Worm (Caenorhabditis elegans) whole organism, midembryonic: ENCODE data around the gene R03H10.2.
A peak's percentile ranks its signal among the peaks of the same experiment; 100 is the strongest.
"Not testable (repeated sequence)": the region's sequence is repeated elsewhere in the genome, so short reads cannot be mapped to it uniquely, and the experiment has no call there.

ENCODE experiments used
- T22C8.4 ChIP-seq: fragments of 200-800 bp; sonication (Bioruptor generic); IDR thresholded peaks from 2 replicates; pipeline ENCODE4 v1.3.6; 2022; ENCODE audit warnings: missing genetic modification characterization, missing compliant biosample characterization
- cog-1 ChIP-seq: sonication (generic microtip); optimal IDR thresholded peaks from 2 replicates; lab custom pipeline; 2016; ENCODE audit warnings: missing genetic modification characterization, missing compliant biosample characterization
- flt-1 ChIP-seq: fragments of 200-800 bp; sonication (Bioruptor generic); IDR thresholded peaks from 2 replicates; pipeline ENCODE4 v1.3.6; 2022; ENCODE audit warnings: missing genetic modification characterization, missing compliant biosample characterization
- klf-2 ChIP-seq: fragments of 200-800 bp; sonication (Bioruptor generic); conservative IDR thresholded peaks from 2 replicates; pipeline ENCODE4 v1.3.6; 2022; ENCODE audit warnings: missing genetic modification reagents, missing genetic modification characterization, missing compliant biosample characterization
- med-1 ChIP-seq: sonication (generic microtip); optimal IDR thresholded peaks from 2 replicates; lab custom pipeline; 2017; ENCODE audit warnings: missing genetic modification characterization, mild to moderate bottlenecking, missing compliant biosample characterization, antibody characterized with exemption, missing genetic modification reagents; ENCODE audit not compliant: insufficient read depth
- ref-1 ChIP-seq: fragments of 200-800 bp; sonication (Bioruptor generic); conservative IDR thresholded peaks from 2 replicates; pipeline ENCODE4 v1.3.6; 2022; ENCODE audit warnings: missing genetic modification reagents, missing genetic modification characterization, missing compliant biosample characterization
- tab-1 ChIP-seq: fragments of 200-800 bp; sonication (Bioruptor generic); IDR thresholded peaks from 2 replicates; pipeline ENCODE4 v1.3.6; 2022; ENCODE audit warnings: missing genetic modification characterization, missing compliant biosample characterization
- ztf-23 ChIP-seq: fragments of 200-800 bp; sonication (Bioruptor generic); IDR thresholded peaks from 2 replicates; pipeline ENCODE4 v1.3.6; 2022; ENCODE audit warnings: missing genetic modification reagents, missing genetic modification characterization, missing compliant biosample characterization
- ztf-29 ChIP-seq: fragments of 200-800 bp; sonication (Bioruptor generic); IDR thresholded peaks from 2 replicates; pipeline ENCODE4 v1.3.6; 2022; ENCODE audit warnings: missing genetic modification reagents, missing genetic modification characterization, missing compliant biosample characterization

The R03H10.2 gene

DNA sequence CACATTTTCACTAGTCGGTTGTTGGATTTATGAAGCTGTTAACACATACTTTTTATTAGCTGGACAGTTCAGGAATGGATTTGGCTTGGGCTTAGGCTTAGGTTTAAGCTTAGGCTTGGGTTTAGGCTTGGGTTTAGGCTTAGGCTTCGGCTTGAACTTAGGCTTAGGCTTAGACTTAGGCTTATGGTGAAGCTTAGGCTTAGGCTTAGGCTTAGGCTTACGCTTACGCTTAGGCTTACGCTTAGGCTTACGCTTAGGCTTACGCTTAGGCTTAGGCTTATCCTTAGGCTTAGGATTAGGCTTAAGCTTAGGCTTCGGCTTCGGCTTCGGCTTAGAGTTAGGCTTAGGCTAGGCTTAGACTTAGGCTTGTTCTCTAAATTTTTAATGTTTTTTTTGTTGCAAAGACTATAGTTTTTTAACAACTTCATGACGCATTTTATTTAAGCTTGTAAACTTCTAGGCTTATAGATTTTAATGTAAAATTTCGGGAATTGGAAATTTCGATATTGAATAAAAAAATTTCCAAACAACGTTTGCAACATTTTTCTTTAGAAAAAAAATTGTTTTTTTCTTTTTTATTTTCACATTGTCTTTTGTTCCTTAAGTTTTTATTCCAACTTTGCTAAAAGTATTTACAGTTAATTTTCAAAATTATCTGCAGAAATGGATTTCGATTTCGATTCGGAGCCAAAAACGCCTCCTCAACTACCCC, at the start of gene R03H10.2:
Gene R03H10.2, plus strand, starts transcription at position 662 of the 712 bp plus-strand sequence.
- peak; percentile 49; the same call in 1 of the 2 replicates for TF ChIP-seq ztf-29 (GFP tag; lab: Robert Waterston, UW)
- no peak for TF ChIP-seq cog-1 (tag; lab: Kevin White, UChicago)

ce11 chrII:4107196-4107595, 48.4 kb upstream of the R03H10.2 start:
- TF ChIP-seq ztf-23 (GFP tag; lab: Robert Waterston, UW) (no peak), tab-1 (no peak), klf-2 (GFP tag; lab: Robert Waterston, UW) (0 out of 2 replicates have a peak, but pooled peaks have one; percentile 36)

ce11 chrII:4118508-4118907, 37.1 kb upstream of the R03H10.2 start:
- TF ChIP-seq cog-1 (tag; lab: Kevin White, UChicago) (no peak), ztf-23 (GFP tag; lab: Robert Waterston, UW) (no peak), tab-1 (no peak), ref-1 (GFP tag; lab: Robert Waterston, UW) (no peak), med-1 (GFP tag; lab: Kevin White, UChicago) (no peak), T22C8.4 (GFP tag; lab: Robert Waterston, UW) (no peak), klf-2 (GFP tag; lab: Robert Waterston, UW) (no peak), flt-1 (GFP tag; lab: Robert Waterston, UW) (no peak), ztf-29 (GFP tag; lab: Robert Waterston, UW) (no peak)

- TF ChIP-seq flt-1 (GFP tag; lab: Robert Waterston, UW) (no peak), cog-1 (tag; lab: Kevin White, UChicago) (no peak), ztf-23 (GFP tag; lab: Robert Waterston, UW) (no peak), med-1 (GFP tag; lab: Kevin White, UChicago) (no peak), tab-1 (no peak), T22C8.4 (GFP tag; lab: Robert Waterston, UW) (no peak), ztf-29 (GFP tag; lab: Robert Waterston, UW) (no peak), klf-2 (GFP tag; lab: Robert Waterston, UW) (no peak), ref-1 (GFP tag; lab: Robert Waterston, UW) (no peak)
Measured at ce11 chrII:4122899-4123298, 32.7 kb upstream of the R03H10.2 start.

DNA sequence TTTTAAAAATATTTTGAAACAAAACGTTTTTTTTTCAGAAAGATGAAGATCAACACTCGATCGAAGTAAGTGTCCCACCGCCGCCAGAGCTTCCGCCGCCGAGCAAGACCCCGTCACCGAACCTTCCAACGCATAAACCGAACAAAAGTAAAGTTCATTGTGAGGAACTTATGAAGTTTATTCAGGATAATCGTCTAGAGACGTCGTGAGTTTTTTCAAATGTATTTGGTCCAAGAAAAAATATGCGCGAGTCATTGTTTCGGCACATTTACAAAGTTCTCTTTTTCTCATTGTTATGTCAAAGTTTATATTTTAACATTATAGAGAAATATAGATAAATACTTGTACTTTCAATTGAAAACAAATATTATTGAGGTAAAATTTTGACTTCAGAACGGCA, 30.3 kb upstream of the R03H10.2 start:
- TF ChIP-seq cog-1 (tag; lab: Kevin White, UChicago) (no peak), med-1 (GFP tag; lab: Kevin White, UChicago) (no peak), T22C8.4 (GFP tag; lab: Robert Waterston, UW) (no peak), ztf-29 (GFP tag; lab: Robert Waterston, UW) (no peak), klf-2 (GFP tag; lab: Robert Waterston, UW) (no peak)

ce11 chrII:4129450-4129849, 26.1 kb upstream of the R03H10.2 start:
- TF ChIP-seq klf-2 (GFP tag; lab: Robert Waterston, UW) (no peak), ref-1 (GFP tag; lab: Robert Waterston, UW) (no peak), flt-1 (GFP tag; lab: Robert Waterston, UW) (no peak), med-1 (GFP tag; lab: Kevin White, UChicago) (no peak), ztf-29 (GFP tag; lab: Robert Waterston, UW) (no peak), cog-1 (tag; lab: Kevin White, UChicago) (no peak), T22C8.4 (GFP tag; lab: Robert Waterston, UW) (no peak), ztf-23 (GFP tag; lab: Robert Waterston, UW) (no peak), tab-1 (no peak)

DNA sequence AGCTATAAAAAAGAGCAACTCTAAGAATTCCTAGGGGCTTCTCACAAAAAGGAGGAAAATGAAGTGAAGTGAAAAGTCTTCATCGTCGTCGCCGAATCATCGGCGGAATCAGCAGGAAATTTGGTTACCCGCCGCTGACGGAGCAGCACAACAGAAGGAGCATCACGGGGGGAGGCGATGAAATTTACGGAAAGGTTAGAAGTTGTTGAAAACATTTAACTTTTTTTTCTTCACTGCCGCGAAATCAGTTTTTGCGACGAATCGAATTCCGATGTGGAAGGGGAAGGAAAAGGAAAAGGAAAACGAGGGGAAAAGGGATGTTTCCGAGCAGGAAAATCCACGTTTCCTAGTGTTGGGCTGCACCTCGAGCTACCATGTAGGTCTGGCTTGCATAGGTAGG, 22.2 kb upstream of the R03H10.2 start:
- TF ChIP-seq tab-1 (no peak), flt-1 (GFP tag; lab: Robert Waterston, UW) (no peak), cog-1 (tag; lab: Kevin White, UChicago) (no peak)

ce11 chrII:4134688-4135087, 20.9 kb upstream of the R03H10.2 start:
- TF ChIP-seq ztf-23 (GFP tag; lab: Robert Waterston, UW) (no peak), tab-1 (no peak), ztf-29 (GFP tag; lab: Robert Waterston, UW) (no peak), T22C8.4 (GFP tag; lab: Robert Waterston, UW) (no peak), klf-2 (GFP tag; lab: Robert Waterston, UW) (no peak), ref-1 (GFP tag; lab: Robert Waterston, UW) (no peak), flt-1 (GFP tag; lab: Robert Waterston, UW) (no peak), med-1 (GFP tag; lab: Kevin White, UChicago) (no peak), cog-1 (tag; lab: Kevin White, UChicago) (no peak)

- TF ChIP-seq tab-1; T22C8.4 (GFP tag; lab: Robert Waterston, UW); ztf-29 (GFP tag; lab: Robert Waterston, UW): not testable (repeated sequence)
Measured at ce11 chrII:4135259-4135658, 20.3 kb upstream of the R03H10.2 start, which contains the start of gene ast-1. ast-1 (minus strand) TSS chrII:4135359.

- TF ChIP-seq ztf-29 (GFP tag; lab: Robert Waterston, UW), result no peak
- no peak for TF ChIP-seq klf-2 (GFP tag; lab: Robert Waterston, UW)
- no peak for TF ChIP-seq ref-1 (GFP tag; lab: Robert Waterston, UW)
- no peak for TF ChIP-seq T22C8.4 (GFP tag; lab: Robert Waterston, UW)
- TF ChIP-seq tab-1, result no peak
- TF ChIP-seq cog-1 (tag; lab: Kevin White, UChicago), result no peak
- no peak for TF ChIP-seq flt-1 (GFP tag; lab: Robert Waterston, UW)
- TF ChIP-seq ztf-23 (GFP tag; lab: Robert Waterston, UW), result no peak
- no peak for TF ChIP-seq med-1 (GFP tag; lab: Kevin White, UChicago)
Measured at ce11 chrII:4146039-4146438, 9.5 kb upstream of the R03H10.2 start, which contains the start of gene F56D3.1. F56D3.1 (plus strand) TSS chrII:4146339.
